Worm (Caenorhabditis elegans): ENCODE data around the gene dyf-4.

DNA sequence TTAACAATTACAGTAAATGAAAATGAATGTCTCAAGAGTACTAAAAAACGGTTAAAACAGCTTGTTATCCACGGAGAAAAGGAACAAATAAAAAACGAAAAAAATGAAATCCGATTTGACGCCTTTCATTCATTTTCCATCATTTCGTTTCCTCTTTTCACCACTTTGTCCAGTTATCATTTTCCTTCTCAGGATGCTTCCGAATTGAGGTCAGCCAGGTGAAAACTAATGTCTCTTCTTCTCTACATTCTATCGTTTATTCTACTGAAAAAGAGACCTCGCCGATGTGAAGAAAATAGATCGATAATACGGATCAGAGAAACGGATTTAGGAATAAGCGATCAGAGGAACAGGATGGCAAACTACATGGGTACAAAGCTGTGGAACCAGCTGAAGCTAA is 586 bp upstream of the dyf-4 start:
- TF ChIP-seq nhr-6 (tag; optimal IDR thresholded peaks at IDR 0.05) (no peak), aly-2 (tag; optimal IDR thresholded peaks at IDR 0.05) (no peak), lsy-2 (tag; optimal IDR thresholded peaks at IDR 0.05) (no peak), ama-1 (optimal IDR thresholded peaks at IDR 0.05) (no peak), lin-39 (tag; optimal IDR thresholded peaks at IDR 0.05) (no peak), blmp-1 (tag; optimal IDR thresholded peaks at IDR 0.05; ENCODE audit: insufficient read depth) (no peak), ceh-82 (tag; optimal IDR thresholded peaks at IDR 0.05) (no peak), nhr-77 (tag; optimal IDR thresholded peaks at IDR 0.05) (no peak), nhr-25 (tag; optimal IDR thresholded peaks at IDR 0.05) (no peak), unc-39 (tag; optimal IDR thresholded peaks at IDR 0.05) (no peak)

Measured in whole organism, L2 larva.